Fruit fly (Drosophila melanogaster): ENCODE data around the gene CG15014.

Gene CG15014

dm6 chr3L:4363887-4364794 lies 42.1 kb upstream of the CG15014 start, which contains the start of the genes Cip4 and mRpS6 (continued):
- peak; percentile 81 for TF ChIP-seq Met (GFP tag; optimal IDR thresholded peaks at IDR 0.05)
- TF ChIP-seq Sox15 (GFP tag; optimal IDR thresholded peaks at IDR 0.05), result peak; percentile 77
- peak; percentile 81 for TF ChIP-seq Sox14 (GFP tag; optimal IDR thresholded peaks at IDR 0.05)
- TF ChIP-seq CG1621 (tag; optimal IDR thresholded peaks at IDR 0.05), result no peak
- TF ChIP-seq Gug (GFP tag; IDR thresholded peaks at IDR 0.05), result peak; percentile 40; the same call in 1 of the 2 replicates
- TF ChIP-seq Smox (GFP tag; optimal IDR thresholded peaks at IDR 0.05), result peak; percentile 80
- peak; percentile 49 to 79 for TF ChIP-seq salr (GFP tag; optimal IDR thresholded peaks at IDR 0.05)
- TF ChIP-seq CG6276 (GFP tag; optimal IDR thresholded peaks at IDR 0.05), result no peak
- no peak for TF ChIP-seq cyc (GFP tag; optimal IDR thresholded peaks at IDR 0.05)
- peak; percentile 30 for TF ChIP-seq Eip93F (GFP tag; optimal IDR thresholded peaks at IDR 0.05)
- TF ChIP-seq CG11762 (GFP tag; optimal IDR thresholded peaks at IDR 0.05; ENCODE audit: insufficient read depth), result no peak
- TF ChIP-seq CG11902 (GFP tag; optimal IDR thresholded peaks at IDR 0.05), result no peak
- peak; percentile 81 for TF ChIP-seq achi (GFP tag; optimal IDR thresholded peaks at IDR 0.05)
- TF ChIP-seq fd85E (GFP tag; optimal IDR thresholded peaks at IDR 0.05), result no peak
- TF ChIP-seq fkh (GFP tag; optimal IDR thresholded peaks at IDR 0.05), result peak; percentile 56
- no peak for TF ChIP-seq CG9139 (GFP tag; optimal IDR thresholded peaks at IDR 0.05)
- no peak for TF ChIP-seq svp (GFP tag)
- TF ChIP-seq vri (GFP tag; optimal IDR thresholded peaks at IDR 0.05), result peak; percentile 66
- peak; percentile 79 for TF ChIP-seq eg (GFP tag; IDR thresholded peaks at IDR 0.05)
- TF ChIP-seq OdsH (GFP tag; optimal IDR thresholded peaks at IDR 0.05), result peak; percentile 87
- TF ChIP-seq CG32006 (GFP tag; optimal IDR thresholded peaks at IDR 0.05), result peak; percentile 76
- peak; percentile 92 for TF ChIP-seq Eip78C (GFP tag)
- peak; percentile 73 for TF ChIP-seq CG15336 (GFP tag; IDR thresholded peaks at IDR 0.05)
- TF ChIP-seq Blimp-1 (GFP tag; optimal IDR thresholded peaks at IDR 0.05), result no peak
- TF ChIP-seq CG4318 (GFP tag; optimal IDR thresholded peaks at IDR 0.05), result peak; percentile 72
- peak; percentile 31 for TF ChIP-seq CG3032 (tag; optimal IDR thresholded peaks at IDR 0.05)
- TF ChIP-seq CG7368 (GFP tag; optimal IDR thresholded peaks at IDR 0.05), result no peak
- TF ChIP-seq topi (GFP tag; optimal IDR thresholded peaks at IDR 0.05), result peak; percentile 52
- TF ChIP-seq CG8319 (GFP tag; optimal IDR thresholded peaks at IDR 0.05), result peak; percentile 46
- peak; percentile 6 for TF ChIP-seq CG6808 (GFP tag; optimal IDR thresholded peaks at IDR 0.05)
- peak; percentile 76 for TF ChIP-seq lz (GFP tag; optimal IDR thresholded peaks at IDR 0.05)
- no peak for TF ChIP-seq Sox102F (GFP tag; optimal IDR thresholded peaks at IDR 0.05)

- TF ChIP-seq Eip78C (GFP tag) (peak; percentile 8), achi (GFP tag; optimal IDR thresholded peaks at IDR 0.05) (no peak), Met (GFP tag; optimal IDR thresholded peaks at IDR 0.05) (no peak), CG1621 (tag; optimal IDR thresholded peaks at IDR 0.05) (no peak), Gug (GFP tag; IDR thresholded peaks at IDR 0.05) (no peak), CG6854 (GFP tag; optimal IDR thresholded peaks at IDR 0.05) (no peak), CG11762 (GFP tag; optimal IDR thresholded peaks at IDR 0.05; ENCODE audit: insufficient read depth) (no peak), vri (GFP tag; optimal IDR thresholded peaks at IDR 0.05) (no peak), cyc (GFP tag; optimal IDR thresholded peaks at IDR 0.05) (no peak), salr (GFP tag; optimal IDR thresholded peaks at IDR 0.05) (peak in 1 of 2 experiments; percentile 33), pdm3 (GFP tag; optimal IDR thresholded peaks at IDR 0.05) (no peak), CG10669 (GFP tag; optimal IDR thresholded peaks at IDR 0.05) (no peak), CG7368 (GFP tag; optimal IDR thresholded peaks at IDR 0.05) (no peak), Smox (GFP tag; optimal IDR thresholded peaks at IDR 0.05) (no peak), CG8119 (GFP tag; IDR thresholded peaks at IDR 0.05) (0 out of 3 replicates have a peak, but pooled peaks have one; percentile 19), CG11902 (GFP tag; optimal IDR thresholded peaks at IDR 0.05) (no peak), CG8632 (GFP tag; optimal IDR thresholded peaks at IDR 0.05) (no peak), Sox102F (GFP tag; optimal IDR thresholded peaks at IDR 0.05) (no peak), eg (GFP tag; IDR thresholded peaks at IDR 0.05) (no peak)
Observed at dm6 chr3L:4363484-4363883, 41.4 kb upstream of the CG15014 start.

Data from whole organism, prepupa.